Fruit fly (Drosophila melanogaster) whole organism, pupa: ENCODE data around the gene Ir67b.

Source experiments
- CG10348 ChIP-seq: fragments of 200-800 bp; sonication (Bioruptor generic); IDR thresholded peaks from 2 replicates; pipeline ENCODE4 v1.3.6; 2022; ENCODE audit warnings: missing biosample characterization, missing genetic modification characterization
- CG12605 ChIP-seq: fragments of 200-800 bp; sonication (Bioruptor generic); IDR thresholded peaks from 2 replicates; pipeline ENCODE4 v1.3.6; 2022; ENCODE audit warnings: missing biosample characterization, missing genetic modification characterization
- CG13204 ChIP-seq: fragments of 200-800 bp; sonication (Bioruptor generic); optimal IDR thresholded peaks from 2 replicates; lab custom pipeline; 2018; ENCODE audit warnings: missing biosample characterization, mild to moderate bottlenecking, missing genetic modification characterization, moderate library complexity
- CG14655 ChIP-seq: fragments of 200-800 bp; sonication (Bioruptor generic); optimal IDR thresholded peaks from 3 replicates; lab custom pipeline; 2017; ENCODE audit warnings: mild to moderate bottlenecking, missing biosample characterization, missing genetic modification reagents, missing genetic modification characterization
- CG15710 ChIP-seq: fragments of 200-800 bp; sonication (Bioruptor generic); optimal IDR thresholded peaks from 2 replicates; lab custom pipeline; 2018; ENCODE audit warnings: missing biosample characterization, mild to moderate bottlenecking, missing genetic modification characterization, moderate library complexity
- CG17806 ChIP-seq: fragments of 200-800 bp; sonication (Bioruptor generic); optimal IDR thresholded peaks from 2 replicates; lab custom pipeline; 2018; ENCODE audit warnings: missing biosample characterization, mild to moderate bottlenecking, missing genetic modification characterization, moderate library complexity
- CG32121 ChIP-seq: fragments of 200-800 bp; sonication (Bioruptor generic); IDR thresholded peaks from 2 replicates; pipeline ENCODE4 v1.3.6; 2022; ENCODE audit warnings: missing biosample characterization, missing genetic modification characterization
- CG34367 ChIP-seq: fragments of 200-800 bp; sonication (Bioruptor generic); optimal IDR thresholded peaks from 2 replicates; lab custom pipeline; 2018; ENCODE audit warnings: missing biosample characterization, mild to moderate bottlenecking, missing genetic modification characterization
- CG4496 ChIP-seq: fragments of 200-800 bp; sonication (Bioruptor generic); IDR thresholded peaks from 3 replicates; pipeline ENCODE4 v1.3.6; 2022; ENCODE audit warnings: missing biosample characterization, missing genetic modification characterization
- CG8159 ChIP-seq: fragments of 200-800 bp; sonication (Bioruptor generic); optimal IDR thresholded peaks from 3 replicates; lab custom pipeline; 2018; ENCODE audit warnings: missing biosample characterization, mild to moderate bottlenecking, missing genetic modification characterization, moderate library complexity
- CG8301 ChIP-seq: fragments of 200-800 bp; sonication (Bioruptor generic); optimal IDR thresholded peaks from 2 replicates; lab custom pipeline; 2018; ENCODE audit warnings: missing biosample characterization, mild to moderate bottlenecking, missing genetic modification characterization
- CG9948 ChIP-seq: fragments of 200-800 bp; sonication (Bioruptor generic); optimal IDR thresholded peaks from 2 replicates; lab custom pipeline; 2018; ENCODE audit warnings: missing biosample characterization, mild to moderate bottlenecking, missing genetic modification characterization, moderate library complexity
- D1 ChIP-seq: fragments of 200-800 bp; sonication (Bioruptor generic); optimal IDR thresholded peaks from 2 replicates; lab custom pipeline; 2018; ENCODE audit warnings: missing biosample characterization, mild to moderate bottlenecking, missing genetic modification characterization, moderate library complexity
- EcR ChIP-seq: fragments of 200-800 bp; sonication (Bioruptor generic); optimal IDR thresholded peaks from 3 replicates; lab custom pipeline; 2019; ENCODE audit warnings: missing biosample characterization, missing genetic modification characterization, mild to moderate bottlenecking, moderate library complexity, missing genetic modification reagents
- Ets98B ChIP-seq: fragments of 200-800 bp; sonication (Bioruptor generic); IDR thresholded peaks from 2 replicates; pipeline ENCODE4 v1.3.6; 2022; ENCODE audit warnings: missing biosample characterization, missing genetic modification characterization
- Pif1A ChIP-seq: fragments of 200-800 bp; sonication (Bioruptor generic); optimal IDR thresholded peaks from 3 replicates; lab custom pipeline; 2016; ENCODE audit warnings: missing biosample characterization, missing genetic modification characterization
- Pif1B ChIP-seq: fragments of 200-800 bp; sonication (Bioruptor generic); optimal IDR thresholded peaks from 3 replicates; lab custom pipeline; 2016; ENCODE audit warnings: missing biosample characterization, missing genetic modification characterization
- Snoo ChIP-seq: fragments of 200-800 bp; sonication (Bioruptor generic); optimal IDR thresholded peaks from 3 replicates; lab custom pipeline; 2017; ENCODE audit warnings: missing biosample characterization, mild to moderate bottlenecking, missing genetic modification characterization, inconsistent platforms
- fd96Ca ChIP-seq: fragments of 200-800 bp; sonication (Bioruptor generic); IDR thresholded peaks from 3 replicates; pipeline ENCODE4 v1.3.6; 2022; ENCODE audit warnings: missing biosample characterization, missing genetic modification characterization
- gl ChIP-seq: fragments of 200-800 bp; sonication (Bioruptor generic); optimal IDR thresholded peaks from 2 replicates; lab custom pipeline; 2018; ENCODE audit warnings: missing biosample characterization, mild to moderate bottlenecking, missing genetic modification characterization
- rn ChIP-seq: fragments of 200-800 bp; sonication (Bioruptor generic); IDR thresholded peaks from 2 replicates; pipeline ENCODE4 v1.3.6; 2022; ENCODE audit warnings: missing biosample characterization, missing genetic modification characterization

Gene Ir67b

DNA sequence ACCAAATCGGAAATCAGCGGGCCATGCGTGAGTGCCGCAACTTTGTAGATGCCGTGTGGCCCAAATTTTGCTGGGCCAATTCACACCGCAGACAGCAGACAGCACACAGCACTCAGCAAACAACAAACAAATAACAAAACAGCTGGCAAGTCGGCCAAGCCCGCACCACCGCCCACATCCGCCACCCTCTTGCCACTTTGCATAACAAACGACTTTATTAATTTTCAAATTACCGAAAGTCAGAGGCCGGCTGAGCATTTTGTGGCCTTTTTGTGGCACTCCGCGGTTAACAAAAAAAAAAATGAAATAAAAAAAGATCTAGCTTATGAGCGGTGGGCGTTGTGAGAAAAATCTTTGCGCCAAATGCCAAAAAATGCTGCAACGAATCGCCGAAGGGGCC is 17.9 kb upstream of the Ir67b start:
- TF ChIP-seq D1 (tag; lab: Kevin White, UChicago) (no peak), Pif1A (GFP tag; lab: Kevin White, UChicago) (no peak), Snoo (tag; lab: Kevin White, UChicago) (no peak), CG4496 (GFP tag; lab: Robert Waterston, UW) (no peak), CG8159 (tag; lab: Kevin White, UChicago) (no peak), CG32121 (GFP tag; lab: Robert Waterston, UW) (no peak), EcR (GFP tag; lab: Kevin White, UChicago) (no peak), rn (GFP tag; lab: Robert Waterston, UW) (no peak), CG15710 (tag; lab: Kevin White, UChicago) (no peak), CG34367 (tag; lab: Kevin White, UChicago) (no peak), Pif1B (GFP tag; lab: Kevin White, UChicago) (no peak), Ets98B (GFP tag; lab: Robert Waterston, UW) (no peak), CG13204 (GFP tag; lab: Kevin White, UChicago) (no peak), CG9948 (no peak), CG17806 (tag; lab: Kevin White, UChicago) (no peak), CG8301 (tag; lab: Kevin White, UChicago) (no peak), CG10348 (no peak), CG12605 (GFP tag; lab: Robert Waterston, UW) (no peak), fd96Ca (GFP tag; lab: Robert Waterston, UW) (no peak), gl (tag; lab: Kevin White, UChicago) (no peak)

DNA sequence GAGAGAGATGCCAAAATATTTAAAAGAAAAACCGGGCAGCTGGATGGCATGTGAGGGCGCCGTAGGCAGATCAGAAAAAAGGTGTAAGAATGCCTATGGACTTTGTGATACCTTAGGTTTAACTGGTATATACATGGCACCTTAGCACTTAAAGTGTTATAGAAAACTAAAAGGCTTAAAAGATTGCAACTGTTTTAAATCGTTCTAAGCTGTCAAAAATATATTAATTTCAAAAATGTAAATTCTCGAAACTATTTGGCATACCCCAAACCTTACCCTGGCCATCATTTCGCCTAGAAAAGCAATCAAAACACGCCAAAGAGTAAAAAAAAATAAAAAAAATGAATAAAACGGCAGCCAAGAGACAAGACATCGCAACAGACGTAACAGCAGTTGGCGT is 15.2 kb upstream of the Ir67b start:
- TF ChIP-seq fd96Ca (GFP tag; lab: Robert Waterston, UW) (peak; percentile 64; the same call in 2 of the 3 replicates), CG8301 (tag; lab: Kevin White, UChicago) (peak; percentile 47), CG4496 (GFP tag; lab: Robert Waterston, UW) (peak; percentile 51; the same call in 2 of the 3 replicates), CG17806 (tag; lab: Kevin White, UChicago) (peak; percentile 13), CG32121 (GFP tag; lab: Robert Waterston, UW) (peak; percentile 58), Snoo (tag; lab: Kevin White, UChicago) (no peak), CG9948 (peak; percentile 2), CG13204 (GFP tag; lab: Kevin White, UChicago) (no peak), CG12605 (GFP tag; lab: Robert Waterston, UW) (no peak), Pif1A (GFP tag; lab: Kevin White, UChicago) (peak; percentile 13), CG14655 (GFP tag; lab: Kevin White, UChicago) (peak; percentile 55), Pif1B (GFP tag; lab: Kevin White, UChicago) (no peak), Ets98B (GFP tag; lab: Robert Waterston, UW) (peak; percentile 59), CG15710 (tag; lab: Kevin White, UChicago) (no peak), rn (GFP tag; lab: Robert Waterston, UW) (no peak), CG8159 (tag; lab: Kevin White, UChicago) (peak; percentile 10)

DNA sequence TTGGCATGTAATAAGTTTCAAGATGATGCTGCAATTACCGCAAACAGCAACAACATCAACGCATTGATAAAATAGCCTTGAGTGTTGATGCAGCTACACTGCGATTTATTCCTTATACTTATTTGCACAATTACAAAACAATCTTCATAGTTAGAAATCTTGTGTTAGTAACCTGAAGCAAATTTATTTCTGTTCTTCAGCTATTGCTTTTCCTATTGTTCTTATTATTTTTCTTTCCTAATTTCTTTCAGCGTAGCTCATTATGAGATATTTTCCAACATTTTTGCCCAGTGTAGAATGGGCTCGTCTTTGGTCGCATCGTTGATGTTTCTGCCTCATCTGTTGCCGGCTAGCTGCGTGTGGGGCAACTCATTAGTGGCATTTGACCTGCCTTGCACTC is 12.2 kb upstream of the Ir67b start:
- TF ChIP-seq rn (GFP tag; lab: Robert Waterston, UW) (0 out of 2 replicates have a peak, but pooled peaks have one; percentile 25), CG15710 (tag; lab: Kevin White, UChicago) (peak; percentile 47), Snoo (tag; lab: Kevin White, UChicago) (no peak), CG10348 (no peak), CG8301 (tag; lab: Kevin White, UChicago) (peak; percentile 38), EcR (GFP tag; lab: Kevin White, UChicago) (no peak), gl (tag; lab: Kevin White, UChicago) (no peak), fd96Ca (GFP tag; lab: Robert Waterston, UW) (no peak), Pif1A (GFP tag; lab: Kevin White, UChicago) (no peak), CG12605 (GFP tag; lab: Robert Waterston, UW) (no peak), CG32121 (GFP tag; lab: Robert Waterston, UW) (0 out of 2 replicates have a peak, but pooled peaks have one; percentile 28), CG13204 (GFP tag; lab: Kevin White, UChicago) (no peak), CG34367 (tag; lab: Kevin White, UChicago) (peak; percentile 16), Ets98B (GFP tag; lab: Robert Waterston, UW) (peak; percentile 61), Pif1B (GFP tag; lab: Kevin White, UChicago) (no peak), CG8159 (tag; lab: Kevin White, UChicago) (peak; percentile 38), CG17806 (tag; lab: Kevin White, UChicago) (peak; percentile 30), CG14655 (GFP tag; lab: Kevin White, UChicago) (peak; percentile 47), CG4496 (GFP tag; lab: Robert Waterston, UW) (peak; percentile 26; the same call in 1 of the 3 replicates), D1 (tag; lab: Kevin White, UChicago) (no peak), CG9948 (peak; percentile 41)

DNA sequence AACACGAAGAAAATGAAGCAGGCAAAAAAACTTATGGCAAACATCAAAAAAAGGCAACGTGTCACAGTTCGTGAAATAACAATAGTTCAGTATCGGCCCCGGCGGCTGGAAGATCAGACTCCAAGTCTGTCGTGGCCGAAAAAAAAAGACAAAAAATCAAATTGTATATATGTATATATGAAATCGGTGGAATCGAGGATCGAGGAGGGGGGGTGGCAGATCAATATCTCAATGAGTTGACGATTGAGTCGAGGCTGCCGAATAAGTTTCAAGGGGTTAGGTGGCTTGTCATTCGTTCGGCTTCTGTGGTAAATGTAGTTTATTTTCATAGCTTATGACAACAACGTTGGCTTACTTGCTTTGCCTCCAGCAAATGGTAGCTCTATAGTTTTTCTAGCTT is 10.7 kb upstream of the Ir67b start:
- TF ChIP-seq Pif1B (GFP tag; lab: Kevin White, UChicago) (no peak), CG32121 (GFP tag; lab: Robert Waterston, UW) (0 out of 2 replicates have a peak, but pooled peaks have one; percentile 12)
- TF ChIP-seq, all 21 proteins: peak for 1

DNA sequence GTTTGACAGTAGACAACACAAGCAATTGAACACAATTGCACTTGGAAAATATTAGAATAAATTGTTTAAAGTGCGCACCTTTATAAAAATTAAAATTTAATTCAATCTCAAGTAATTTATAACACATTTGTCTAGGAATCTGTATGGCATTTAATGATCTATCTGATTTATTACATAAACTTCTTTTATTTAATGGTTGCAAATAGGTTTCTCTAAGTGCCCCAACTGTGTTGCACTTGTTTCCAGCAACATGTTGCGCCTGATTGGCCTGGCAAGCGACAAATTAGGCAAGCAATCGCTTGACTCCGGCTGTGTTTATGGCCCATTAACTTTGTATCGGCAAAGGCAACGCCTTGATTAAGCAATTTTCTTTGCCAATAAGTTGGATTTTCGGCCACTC is 8.7 kb upstream of the Ir67b start:
- TF ChIP-seq CG8301 (tag; lab: Kevin White, UChicago) (no peak), Ets98B (GFP tag; lab: Robert Waterston, UW) (peak; percentile 37), CG15710 (tag; lab: Kevin White, UChicago) (no peak), CG32121 (GFP tag; lab: Robert Waterston, UW) (peak; percentile 46; the same call in 1 of the 2 replicates), CG4496 (GFP tag; lab: Robert Waterston, UW) (peak; percentile 53; the same call in 1 of the 3 replicates), rn (GFP tag; lab: Robert Waterston, UW) (no peak), CG12605 (GFP tag; lab: Robert Waterston, UW) (0 out of 2 replicates have a peak, but pooled peaks have one; percentile 22), fd96Ca (GFP tag; lab: Robert Waterston, UW) (no peak)
- TF ChIP-seq, all 21 proteins: peak for 4
